Worm (Caenorhabditis elegans): ENCODE results near the gene Y37E11B.1.

The Y37E11B.1 gene

DNA sequence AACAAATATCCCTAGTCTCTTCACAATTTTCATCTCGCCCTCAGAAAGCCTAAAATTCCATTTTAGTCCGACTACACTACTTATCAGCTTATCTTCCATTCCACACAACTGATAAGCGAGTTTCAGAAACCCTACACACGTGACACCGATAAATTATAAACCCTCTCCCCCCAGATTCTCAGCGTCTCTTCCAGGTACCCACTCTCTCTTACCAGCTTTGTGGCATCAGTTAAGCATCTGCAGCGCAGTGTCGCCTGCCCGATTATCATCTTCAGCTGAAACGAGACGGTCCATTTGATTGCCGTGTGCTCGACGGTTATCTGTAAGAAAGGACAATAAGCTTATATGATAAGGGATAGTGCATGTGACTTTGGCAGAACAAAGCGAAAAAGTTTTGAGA lies 32.4 kb downstream of the Y37E11B.1 start (continued):
- TF ChIP-seq hmg-1.2 (GFP tag; IDR thresholded peaks at IDR 0.05) (peak; percentile 40; the same call in 1 of the 2 replicates), fkh-3 (tag; optimal IDR thresholded peaks at IDR 0.05) (no peak), F55B11.4 (tag; optimal IDR thresholded peaks at IDR 0.05; ENCODE audit: borderline replicate concordance, insufficient read depth) (no peak), pbrm-1 (GFP tag; IDR thresholded peaks at IDR 0.05) (no peak), ceh-58 (GFP tag; IDR thresholded peaks at IDR 0.05) (no peak), ztf-26 (tag; optimal IDR thresholded peaks at IDR 0.05) (no peak), unc-62 (GFP tag; optimal IDR thresholded peaks at IDR 0.05) (no peak), ceh-91 (GFP tag; IDR thresholded peaks at IDR 0.05) (no peak), aptf-2 (GFP tag; conservative IDR thresholded peaks at IDR 0.05) (no peak), lin-40 (tag; optimal IDR thresholded peaks at IDR 0.05) (peak; percentile 23), Y56A3A.18 (GFP tag; IDR thresholded peaks at IDR 0.05) (no peak), lsy-27 (tag; optimal IDR thresholded peaks at IDR 0.05; ENCODE audit: borderline replicate concordance, insufficient read depth) (no peak), dpl-1 (GFP tag; optimal IDR thresholded peaks at IDR 0.05) (no peak), madf-8 (GFP tag; conservative IDR thresholded peaks at IDR 0.05) (no peak), mes-4 (tag; optimal IDR thresholded peaks at IDR 0.05) (no peak), athp-1 (tag; optimal IDR thresholded peaks at IDR 0.05) (no peak), C06A6.2 (GFP tag; conservative IDR thresholded peaks at IDR 0.05) (0 out of 2 replicates have a peak, but pooled peaks have one; percentile 12), Y67H2A.10 (GFP tag; conservative IDR thresholded peaks at IDR 0.05) (no peak), C17E4.6 (GFP tag; IDR thresholded peaks at IDR 0.05) (no peak), ama-1 (optimal IDR thresholded peaks at IDR 0.05) (no peak), ama-1 (GFP tag; optimal IDR thresholded peaks at IDR 0.05) (no peak), sptf-2 (GFP tag; optimal IDR thresholded peaks at IDR 0.05) (peak; percentile 44), B0336.3 (GFP tag; IDR thresholded peaks at IDR 0.05) (peak; percentile 76), ekl-4 (GFP tag; IDR thresholded peaks at IDR 0.05) (no peak), rpc-1 (optimal IDR thresholded peaks at IDR 0.05) (no peak), rpc-1 (tag; optimal IDR thresholded peaks at IDR 0.05) (no peak), ceh-40 (GFP tag; IDR thresholded peaks at IDR 0.05) (no peak), aptf-3 (GFP tag; IDR thresholded peaks at IDR 0.05) (no peak), attf-3 (GFP tag; conservative IDR thresholded peaks at IDR 0.05) (no peak), bed-1 (GFP tag; IDR thresholded peaks at IDR 0.05) (no peak), lin-26 (GFP tag; IDR thresholded peaks at IDR 0.05) (no peak), snpc-3.4 (tag; optimal IDR thresholded peaks at IDR 0.05) (no peak), Y53F4B.3 (GFP tag; IDR thresholded peaks at IDR 0.05) (no peak), attf-6 (GFP tag; IDR thresholded peaks at IDR 0.05) (no peak), lir-1 (GFP tag; conservative IDR thresholded peaks at IDR 0.05) (no peak), somi-1 (GFP tag; optimal IDR thresholded peaks at IDR 0.05) (no peak), hrde-1 (tag; optimal IDR thresholded peaks at IDR 0.05; ENCODE audit: borderline replicate concordance) (no peak), hlh-12 (tag; optimal IDR thresholded peaks at IDR 0.05) (no peak), ztf-22 (GFP tag; optimal IDR thresholded peaks at IDR 0.05) (peak; percentile 84), lsl-1 (GFP tag; optimal IDR thresholded peaks at IDR 0.05) (no peak), bed-2 (GFP tag; IDR thresholded peaks at IDR 0.05) (no peak), zim-3 (tag; optimal IDR thresholded peaks at IDR 0.05) (no peak), snpc-4 (GFP tag; optimal IDR thresholded peaks at IDR 0.05) (no peak), snpc-4 (tag; optimal IDR thresholded peaks at IDR 0.05) (peak in 3 of 4 experiments; percentile 12 to 33 (median 32)), T26A5.8 (tag; optimal IDR thresholded peaks at IDR 0.05) (no peak)
